Worm (Caenorhabditis elegans): ENCODE data around the gene msp-50.

Gene msp-50

DNA sequence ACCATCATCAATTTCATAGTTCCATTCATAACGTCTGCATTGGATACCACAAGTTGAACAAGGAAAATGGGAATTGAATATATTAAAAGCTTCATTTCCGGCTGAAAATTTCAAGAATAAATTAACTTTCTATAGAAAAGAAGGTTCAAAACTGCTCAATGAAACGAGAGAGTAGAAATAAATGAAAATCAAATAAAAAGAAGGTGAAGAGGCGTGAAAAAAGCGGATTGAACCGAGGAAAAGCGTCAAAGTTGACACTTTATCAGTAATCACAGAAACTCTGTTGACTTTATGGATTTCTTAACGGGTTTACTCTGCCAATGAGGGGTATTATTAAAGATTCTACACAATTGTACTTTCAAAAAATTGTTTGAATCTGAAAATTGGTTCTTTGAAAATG lies 38.8 kb downstream of the msp-50 start, which contains the start of gene pho-4:
pho-4 (minus strand) TSS at position 101 of the 400 bp plus-strand sequence.
- TF ChIP-seq jun-1 (tag; optimal IDR thresholded peaks at IDR 0.05) (no peak), nhr-43 (tag; optimal IDR thresholded peaks at IDR 0.05; ENCODE audit: poor library complexity, severe bottlenecking) (no peak), ceh-16 (tag; optimal IDR thresholded peaks at IDR 0.05) (no peak), nhr-76 (tag; optimal IDR thresholded peaks at IDR 0.05) (no peak), ceh-82 (tag; optimal IDR thresholded peaks at IDR 0.05) (no peak), sea-2 (GFP tag; optimal IDR thresholded peaks at IDR 0.05) (no peak), nhr-237 (tag; optimal IDR thresholded peaks at IDR 0.05) (no peak), lsy-12 (tag; optimal IDR thresholded peaks at IDR 0.05) (no peak), aly-2 (tag; optimal IDR thresholded peaks at IDR 0.05) (no peak), elt-1 (tag; optimal IDR thresholded peaks at IDR 0.05) (no peak), nhr-67 (tag; optimal IDR thresholded peaks at IDR 0.05) (no peak), mml-1 (tag; optimal IDR thresholded peaks at IDR 0.05) (no peak), nhr-23 (tag; optimal IDR thresholded peaks at IDR 0.05) (no peak), nhr-28 (tag; optimal IDR thresholded peaks at IDR 0.05) (no peak), unc-39 (tag; optimal IDR thresholded peaks at IDR 0.05) (no peak), zag-1 (tag; optimal IDR thresholded peaks at IDR 0.05) (no peak), fkh-10 (GFP tag; optimal IDR thresholded peaks at IDR 0.05) (no peak), elt-2 (tag; optimal IDR thresholded peaks at IDR 0.05) (no peak), ZK546.5 (tag; optimal IDR thresholded peaks at IDR 0.05) (no peak)

DNA sequence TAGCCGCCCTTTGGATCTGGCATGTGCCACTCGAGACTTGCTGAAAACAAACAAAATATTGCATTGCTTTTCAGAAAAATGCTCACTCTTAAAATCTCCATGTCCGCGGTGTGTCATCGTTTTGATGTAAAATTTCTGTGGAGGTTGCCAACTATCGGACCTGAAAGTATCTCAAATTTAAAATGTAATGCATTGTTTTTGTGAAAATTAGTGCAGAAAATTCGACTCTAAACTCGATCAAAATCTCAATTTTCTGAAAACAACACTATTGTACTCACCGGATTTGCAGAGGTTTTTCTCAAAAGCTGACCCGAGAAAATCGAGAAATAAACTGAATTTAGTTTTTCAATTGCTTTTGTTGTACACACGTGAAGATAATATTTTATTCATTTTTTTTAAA lies 42.0 kb downstream of the msp-50 start, which contains the start of gene T16D1.1:
T16D1.1 (minus strand) TSS at position 101 of the 400 bp plus-strand sequence.
- no peak for TF ChIP-seq ztf-4 (tag; optimal IDR thresholded peaks at IDR 0.05)
- TF ChIP-seq lsy-12 (tag; optimal IDR thresholded peaks at IDR 0.05), result no peak
- no peak for TF ChIP-seq hmg-11 (tag; optimal IDR thresholded peaks at IDR 0.05)
- no peak for TF ChIP-seq ceh-16 (tag; optimal IDR thresholded peaks at IDR 0.05)
- TF ChIP-seq R02D3.7 (tag; optimal IDR thresholded peaks at IDR 0.05), result no peak
- no peak for TF ChIP-seq nhr-28 (tag; optimal IDR thresholded peaks at IDR 0.05)

DNA sequence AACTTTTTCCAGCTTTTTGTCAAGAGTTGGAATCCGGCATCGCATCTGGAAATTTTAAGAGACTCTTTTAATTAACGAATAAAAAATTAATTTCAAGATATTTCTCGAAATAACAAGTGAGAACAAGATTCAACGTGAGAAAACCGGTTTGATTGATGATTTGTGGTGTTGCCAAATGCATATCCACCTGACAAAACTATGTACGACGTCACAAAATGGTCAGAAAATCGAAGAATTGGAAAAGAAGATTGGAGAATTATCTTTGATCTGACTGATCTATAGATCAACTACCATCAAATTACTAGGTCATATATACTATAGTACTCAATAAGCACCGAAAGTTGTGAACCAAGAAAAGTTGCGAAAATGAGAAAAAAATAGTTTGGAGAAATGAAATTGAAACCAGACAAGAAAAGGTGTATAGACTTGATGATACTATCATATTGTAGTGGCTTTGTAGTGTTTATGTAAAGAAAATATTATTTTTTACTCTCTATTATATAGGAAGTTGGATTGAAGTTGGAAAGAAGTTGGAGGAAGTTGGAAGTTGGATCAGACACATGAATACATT lies 47.3 kb downstream of the msp-50 start, which contains the start of gene ptr-6:
ptr-6 (minus strand) TSS at position 47 of the 571 bp plus-strand sequence.
- peak; percentile 28 for TF ChIP-seq nhr-23 (tag; optimal IDR thresholded peaks at IDR 0.05)
- TF ChIP-seq fkh-10 (GFP tag; optimal IDR thresholded peaks at IDR 0.05), result no peak
- peak; percentile 37 for TF ChIP-seq nhr-25 (tag; optimal IDR thresholded peaks at IDR 0.05)

Measured in whole organism, L3 larva.